Worm (Caenorhabditis elegans) whole organism, L4 larva: ENCODE results near the gene T28A8.5.

Experiments
- F37D6.2 ChIP-seq: sonication (generic microtip); optimal IDR thresholded peaks from 2 replicates; lab custom pipeline; 2016; ENCODE audit warnings: mild to moderate bottlenecking, missing genetic modification characterization, missing compliant biosample characterization
- F49E8.2 ChIP-seq: sonication (generic microtip); optimal IDR thresholded peaks from 2 replicates; lab custom pipeline; 2016; ENCODE audit warnings: missing compliant biosample characterization, mild to moderate bottlenecking, missing genetic modification characterization, borderline replicate concordance
- Y48G9A.11 ChIP-seq: fragments of 200-800 bp; sonication (Bioruptor generic); IDR thresholded peaks from 2 replicates; pipeline ENCODE4 v1.3.6; 2022; ENCODE audit warnings: missing genetic modification reagents, missing genetic modification characterization, missing compliant biosample characterization
- aha-1 ChIP-seq: fragments of 150-350 bp; peaks from one replicate; lab custom pipeline; 2014; ENCODE audit warnings: missing biosample characterization, missing genetic modification characterization
- attf-4 ChIP-seq: sonication (generic microtip); optimal IDR thresholded peaks from 3 replicates; lab custom pipeline; 2017; ENCODE audit warnings: missing biosample characterization, missing genetic modification characterization
- ceh-20 ChIP-seq: fragments of 200-800 bp; sonication (Bioruptor generic); IDR thresholded peaks from 2 replicates; pipeline ENCODE4 v1.3.6; 2022; ENCODE audit warnings: missing genetic modification reagents, missing genetic modification characterization, missing compliant biosample characterization
- ceh-32 ChIP-seq: sonication (generic microtip); optimal IDR thresholded peaks from 2 replicates; lab custom pipeline; 2016; ENCODE audit warnings: mild to moderate bottlenecking, missing genetic modification characterization, missing compliant biosample characterization; ENCODE audit not compliant: poor library complexity
- ceh-62 ChIP-seq: sonication (generic microtip); optimal IDR thresholded peaks from 2 replicates; lab custom pipeline; 2017; ENCODE audit warnings: missing biosample characterization, missing genetic modification characterization
- daf-19 ChIP-seq: fragments of 200-800 bp; sonication (Bioruptor generic); conservative IDR thresholded peaks from 2 replicates; pipeline ENCODE4 v1.3.6; 2022; ENCODE audit warnings: missing genetic modification characterization, missing compliant biosample characterization
- dmd-6 ChIP-seq: fragments of 200-800 bp; sonication (Bioruptor generic); IDR thresholded peaks from 2 replicates; pipeline ENCODE4 v1.3.6; 2022; ENCODE audit warnings: missing genetic modification reagents, missing genetic modification characterization, missing compliant biosample characterization
- dmd-8 ChIP-seq: fragments of 200-800 bp; sonication (Bioruptor generic); IDR thresholded peaks from 2 replicates; pipeline ENCODE4 v1.3.6; 2022; ENCODE audit warnings: missing genetic modification characterization, missing compliant biosample characterization
- dmd-9 ChIP-seq: fragments of 200-800 bp; sonication (Bioruptor generic); IDR thresholded peaks from 2 replicates; pipeline ENCODE4 v1.3.6; 2022; ENCODE audit warnings: missing genetic modification reagents, missing genetic modification characterization, missing compliant biosample characterization
- dpl-1 ChIP-seq: fragments of 150-350 bp; optimal IDR thresholded peaks from 2 replicates; lab custom pipeline; 2014; ENCODE audit warnings: missing biosample characterization, missing genetic modification reagents, missing genetic modification characterization
- duxl-1 ChIP-seq: sonication (generic microtip); optimal IDR thresholded peaks from 2 replicates; lab custom pipeline; 2016; ENCODE audit warnings: mild to moderate bottlenecking, missing genetic modification characterization, moderate library complexity, missing compliant biosample characterization; ENCODE audit not compliant: poor library complexity
- dve-1 ChIP-seq: sonication (generic microtip); optimal IDR thresholded peaks from 2 replicates; lab custom pipeline; 2017; ENCODE audit warnings: antibody characterized with exemption, mild to moderate bottlenecking, missing genetic modification characterization, missing compliant biosample characterization; ENCODE audit not compliant: insufficient read depth
- fkh-10 ChIP-seq: fragments of 150-350 bp; optimal IDR thresholded peaks from 2 replicates; lab custom pipeline; 2014; ENCODE audit warnings: missing biosample characterization, missing genetic modification reagents, missing genetic modification characterization
- hif-1 ChIP-seq, 2 experiments: sonication (generic microtip); optimal IDR thresholded peaks; 2 replicates each; lab custom pipeline; 2016 to 2017; ENCODE audit warnings: missing compliant biosample characterization in 2 of 2, missing genetic modification characterization in 2 of 2, missing genetic modification reagents in 2 of 2, missing genotype in 2 of 2, mild to moderate bottlenecking in 1 of 2
- lim-7 ChIP-seq: fragments of 200-800 bp; sonication (Bioruptor generic); IDR thresholded peaks from 2 replicates; pipeline ENCODE4 v1.3.6; 2022; ENCODE audit warnings: missing genetic modification characterization, missing compliant biosample characterization
- lin-1 ChIP-seq: fragments of 200-800 bp; sonication (Bioruptor generic); IDR thresholded peaks from 2 replicates; pipeline ENCODE4 v1.3.6; 2022; ENCODE audit warnings: missing genetic modification reagents, missing genetic modification characterization, missing compliant biosample characterization
- lin-13 ChIP-seq: fragments of 150-350 bp; optimal IDR thresholded peaks from 2 replicates; lab custom pipeline; 2014; ENCODE audit warnings: missing biosample characterization, missing genetic modification reagents, missing genetic modification characterization
- lin-15B ChIP-seq: fragments of 150-350 bp; sonication (generic microtip); optimal IDR thresholded peaks from 3 replicates; lab custom pipeline; 2014; ENCODE audit warnings: missing biosample characterization, missing genetic modification characterization
- lsy-2 ChIP-seq, 2 experiments: fragments of 150-350 bp in 1 of 2; sonication (generic microtip) in 1 of 2; optimal IDR thresholded peaks; 2 replicates each; lab custom pipeline; 2014 to 2017; ENCODE audit warnings: missing biosample characterization in 2 of 2, missing genetic modification characterization in 2 of 2
- mdl-1 ChIP-seq, 2 experiments: fragments of 150-350 bp in 1 of 2; sonication (generic microtip) in 1 of 2; optimal IDR thresholded peaks; 2 replicates each; lab custom pipeline; 2014 to 2017; ENCODE audit warnings: missing biosample characterization in 2 of 2, missing genetic modification characterization in 2 of 2
- mes-2 ChIP-seq: sonication (generic microtip); optimal IDR thresholded peaks from 2 replicates; lab custom pipeline; 2016; ENCODE audit warnings: missing genotype, mild to moderate bottlenecking, missing genetic modification characterization, missing compliant biosample characterization; ENCODE audit not compliant: poor library complexity, severe bottlenecking
- mxl-3 ChIP-seq: fragments of 200-800 bp; sonication (Bioruptor generic); optimal IDR thresholded peaks from 2 replicates; lab custom pipeline; 2018; ENCODE audit warnings: mild to moderate bottlenecking, missing genetic modification characterization, missing compliant biosample characterization
- nhr-11 ChIP-seq: fragments of 150-350 bp; optimal IDR thresholded peaks from 2 replicates; lab custom pipeline; 2014; ENCODE audit warnings: missing biosample characterization, missing genetic modification characterization
- nhr-111 ChIP-seq: fragments of 200-800 bp; sonication (Bioruptor generic); optimal IDR thresholded peaks from 2 replicates; lab custom pipeline; 2018; ENCODE audit warnings: mild to moderate bottlenecking, missing genetic modification characterization, missing compliant biosample characterization
- nhr-41 ChIP-seq: fragments of 200-800 bp; sonication (Bioruptor generic); IDR thresholded peaks from 2 replicates; pipeline ENCODE4 v1.3.6; 2022; ENCODE audit warnings: missing genetic modification reagents, missing genetic modification characterization, missing compliant biosample characterization
- nhr-48 ChIP-seq: sonication (generic microtip); optimal IDR thresholded peaks from 2 replicates; lab custom pipeline; 2016; ENCODE audit warnings: mild to moderate bottlenecking, missing genetic modification characterization, missing compliant biosample characterization
- nhr-76 ChIP-seq: fragments of 150-350 bp; optimal IDR thresholded peaks from 2 replicates; lab custom pipeline; 2014; ENCODE audit warnings: missing biosample characterization, missing genetic modification characterization
- pha-4 ChIP-seq, 2 experiments: fragments of 150-350 bp in 1 of 2; fragments of 200-800 bp in 1 of 2; sonication (Bioruptor generic) in 1 of 2; IDR thresholded peaks in 1 of 2; optimal IDR thresholded peaks in 1 of 2; 2 replicates each; pipeline versions ENCODE4 v1.3.6 to Lab custom; 2014 to 2022; ENCODE audit warnings: missing genetic modification characterization in 2 of 2, missing genetic modification reagents in 2 of 2, missing biosample characterization in 1 of 2, missing compliant biosample characterization in 1 of 2
- php-3 ChIP-seq: fragments of 200-800 bp; sonication (Bioruptor generic); IDR thresholded peaks from 2 replicates; pipeline ENCODE4 v1.3.6; 2022; ENCODE audit warnings: missing genetic modification reagents, missing genetic modification characterization, missing compliant biosample characterization
- pqm-1 ChIP-seq: sonication (generic microtip); optimal IDR thresholded peaks from 2 replicates; lab custom pipeline; 2017; ENCODE audit warnings: missing biosample characterization, missing genetic modification characterization
- rbr-2 ChIP-seq: sonication (generic microtip); optimal IDR thresholded peaks from 2 replicates; lab custom pipeline; 2016; ENCODE audit warnings: missing genotype, missing genetic modification characterization, missing compliant biosample characterization
- saeg-2 ChIP-seq: fragments of 200-800 bp; sonication (Bioruptor generic); IDR thresholded peaks from 2 replicates; pipeline ENCODE4 v1.3.6; 2022; ENCODE audit warnings: missing genetic modification reagents, missing genetic modification characterization, missing compliant biosample characterization
- sdz-12 ChIP-seq: fragments of 200-800 bp; sonication (Bioruptor generic); optimal IDR thresholded peaks from 2 replicates; lab custom pipeline; 2018; ENCODE audit warnings: mild to moderate bottlenecking, missing genetic modification characterization, missing compliant biosample characterization
- set-16 ChIP-seq: fragments of 200-800 bp; sonication (Bioruptor generic); IDR thresholded peaks from 2 replicates; pipeline ENCODE4 v1.3.6; 2022; ENCODE audit warnings: missing genetic modification reagents, missing genetic modification characterization, missing compliant biosample characterization
- skn-1 ChIP-seq: fragments of 150-350 bp; optimal IDR thresholded peaks from 2 replicates; lab custom pipeline; 2014; ENCODE audit warnings: missing biosample characterization, missing genetic modification characterization
- snpc-4 ChIP-seq: fragments of 150-350 bp; optimal IDR thresholded peaks from 2 replicates; lab custom pipeline; 2014; ENCODE audit warnings: missing biosample characterization, missing genetic modification characterization
- spr-1 ChIP-seq: sonication (generic microtip); optimal IDR thresholded peaks from 2 replicates; lab custom pipeline; 2016; ENCODE audit warnings: mild to moderate bottlenecking, missing genetic modification characterization, missing compliant biosample characterization
- unc-39 ChIP-seq: sonication (generic microtip); optimal IDR thresholded peaks from 2 replicates; lab custom pipeline; 2017; ENCODE audit warnings: missing biosample characterization, missing genetic modification characterization
- vab-7 ChIP-seq: fragments of 200-800 bp; sonication (Bioruptor generic); IDR thresholded peaks from 2 replicates; pipeline ENCODE4 v1.3.6; 2022; ENCODE audit warnings: missing genetic modification reagents, missing genetic modification characterization, missing compliant biosample characterization
- zag-1 ChIP-seq: fragments of 150-350 bp; optimal IDR thresholded peaks from 2 replicates; lab custom pipeline; 2014; ENCODE audit warnings: missing biosample characterization, missing genetic modification characterization
- zip-2 ChIP-seq: fragments of 150-350 bp; optimal IDR thresholded peaks from 2 replicates; lab custom pipeline; 2014; ENCODE audit warnings: missing biosample characterization, missing genetic modification characterization
- ztf-11 ChIP-seq: fragments of 150-350 bp; optimal IDR thresholded peaks from 2 replicates; lab custom pipeline; 2014; ENCODE audit warnings: missing biosample characterization, missing genetic modification characterization
- ztf-7 ChIP-seq: fragments of 150-350 bp; optimal IDR thresholded peaks from 2 replicates; lab custom pipeline; 2014; ENCODE audit warnings: missing biosample characterization, missing genetic modification characterization

The T28A8.5 gene

DNA sequence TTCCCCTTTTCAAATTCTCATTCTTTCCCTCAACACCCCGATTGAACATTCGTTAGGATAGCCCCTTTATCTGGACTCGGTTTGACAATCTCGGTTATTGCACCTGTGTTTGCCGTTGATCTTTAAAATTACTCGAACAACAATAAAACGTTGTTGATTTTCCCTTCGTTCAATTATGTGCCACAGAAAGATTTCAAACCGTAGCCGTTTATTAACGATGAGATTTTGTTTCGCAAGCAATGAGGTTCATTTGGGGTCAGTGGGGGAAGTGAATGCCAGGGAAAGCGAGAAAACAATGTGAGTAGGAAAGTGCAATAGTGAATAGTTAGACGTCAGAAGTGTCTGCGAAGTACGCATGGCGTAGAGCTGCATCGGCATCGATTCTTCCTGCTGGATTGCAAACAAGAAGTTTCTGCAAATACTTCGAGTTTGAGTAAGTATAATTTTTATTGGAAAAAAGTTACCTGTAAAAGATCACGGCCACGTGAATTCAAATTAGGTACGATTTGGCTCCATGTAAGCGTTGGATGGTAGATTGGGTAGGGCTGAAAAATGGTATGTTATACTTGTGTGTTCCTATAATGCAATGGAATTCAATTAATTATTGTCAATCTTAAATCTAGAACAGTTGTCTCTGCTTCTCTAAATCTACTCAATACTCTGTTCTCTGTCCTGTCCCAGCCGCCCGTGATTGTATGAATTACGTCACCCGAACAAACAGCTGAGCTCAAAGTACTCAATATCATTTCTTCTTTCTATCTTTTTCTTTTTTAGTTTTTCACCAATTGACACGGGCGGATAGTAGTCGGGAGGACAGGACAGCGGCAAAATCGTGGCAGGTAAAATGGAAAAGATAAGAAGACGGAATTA lies 36.7 kb upstream of the T28A8.5 start, which contains the start of gene kel-3 (continued):
- TF ChIP-seq nhr-76 (tag; lab: Kevin White, UChicago) = no peak
- TF ChIP-seq rbr-2 (tag; lab: Kevin White, UChicago) = peak; percentile 44
- TF ChIP-seq pha-4 (GFP tag; IDR thresholded peaks at IDR 0.05; lab: Robert Waterston, UW) = peak; percentile 77; the same call in 1 of the 2 replicates
- TF ChIP-seq pha-4 (tag; optimal IDR thresholded peaks at IDR 0.05; lab: Kevin White, UChicago) = peak; percentile 18
- TF ChIP-seq sdz-12 (GFP tag; lab: Kevin White, UChicago) = peak; percentile 97
- no peak for TF ChIP-seq ceh-62 (tag; lab: Kevin White, UChicago)
- TF ChIP-seq lin-13 = peak; percentile 82
- TF ChIP-seq nhr-41 (GFP tag; lab: Robert Waterston, UW) = no peak; the same call in 1 of the 2 replicates
- peak; percentile 62; the same call in 1 of the 2 replicates for TF ChIP-seq saeg-2 (GFP tag; lab: Robert Waterston, UW)
- no peak for TF ChIP-seq skn-1 (tag; lab: Kevin White, UChicago)
- peak; percentile 74 for TF ChIP-seq nhr-11
- no peak for TF ChIP-seq mxl-3 (GFP tag; lab: Kevin White, UChicago)
- peak; percentile 92 for TF ChIP-seq F49E8.2
- peak; percentile 19 for TF ChIP-seq ceh-20
- no peak for TF ChIP-seq zag-1
- peak; percentile 67 for TF ChIP-seq dmd-9 (GFP tag; lab: Robert Waterston, UW)
- TF ChIP-seq dmd-8 = peak; percentile 78; the same call in 1 of the 2 replicates
- TF ChIP-seq ztf-7 = no peak
- TF ChIP-seq daf-19 (GFP tag; lab: Robert Waterston, UW) = no peak; the same call in 1 of the 2 replicates
- TF ChIP-seq duxl-1 (tag; lab: Kevin White, UChicago) = peak; percentile 84
- peak; percentile 70 for TF ChIP-seq mes-2 (tag; lab: Kevin White, UChicago)
- TF ChIP-seq nhr-48 (tag; lab: Kevin White, UChicago) = peak; percentile 92
- TF ChIP-seq zip-2 (tag; lab: Kevin White, UChicago) = peak; percentile 58
- TF ChIP-seq mdl-1 (tag; optimal IDR thresholded peaks at IDR 0.05; lab: Kevin White, UChicago) = peak; percentile 24 to 47
- TF ChIP-seq lim-7 (GFP tag; lab: Robert Waterston, UW) = no peak; the same call in none of the 2 replicates
- no peak for TF ChIP-seq unc-39 (tag; lab: Kevin White, UChicago)
- TF ChIP-seq aha-1 (tag; lab: Kevin White, UChicago) = peak; percentile 91
- no peak for TF ChIP-seq set-16 (GFP tag; lab: Robert Waterston, UW)
- TF ChIP-seq dve-1 = peak; percentile 98
- no peak for TF ChIP-seq snpc-4 (tag; lab: Kevin White, UChicago)
- TF ChIP-seq, all 104 proteins: peak for 74

DNA sequence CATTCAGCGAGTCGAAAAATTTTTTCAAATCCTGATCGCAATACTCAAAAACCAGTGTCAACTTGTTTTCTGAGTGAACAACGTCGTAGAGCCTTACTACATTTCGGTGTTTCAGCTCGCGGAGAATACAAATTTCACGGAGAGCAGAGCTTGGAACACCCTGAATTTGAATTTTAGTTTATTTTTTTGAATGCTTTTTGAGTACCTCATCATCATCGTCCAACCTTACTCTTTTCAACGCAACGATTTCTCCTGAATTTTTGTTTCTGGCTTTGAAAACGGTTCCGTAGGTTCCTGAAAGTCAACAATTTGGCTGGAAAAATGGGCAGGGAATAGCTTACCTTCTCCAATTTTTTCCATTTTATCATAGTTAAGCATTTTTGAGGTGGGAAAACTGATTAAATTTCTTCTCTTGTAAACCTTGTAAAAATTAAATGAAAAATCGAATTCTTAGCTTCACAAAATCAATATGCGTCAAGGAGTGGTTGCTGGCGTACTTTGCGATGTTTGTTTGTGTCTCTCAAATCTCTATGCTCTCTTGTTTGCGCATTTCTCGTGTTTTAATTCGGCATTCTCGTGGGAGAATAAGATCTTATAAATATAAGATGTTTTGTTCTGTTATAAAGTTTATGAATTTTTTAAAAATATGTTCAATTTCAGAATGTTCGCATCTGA lies 35.4 kb upstream of the T28A8.5 start, which contains the start of gene cdk-5:
cdk-5 (minus strand) TSS at position 425 of the 675 bp plus-strand sequence.
- no peak for TF ChIP-seq ztf-11 (tag; lab: Kevin White, UChicago)
- no peak for TF ChIP-seq dmd-8
- TF ChIP-seq Y48G9A.11 (GFP tag; lab: Robert Waterston, UW) = no peak
- peak; percentile 51 for TF ChIP-seq spr-1 (tag; lab: Kevin White, UChicago)
- 0 out of 2 replicates have a peak, but pooled peaks have one; percentile 6 for TF ChIP-seq lin-1 (GFP tag; lab: Robert Waterston, UW)
- no peak for TF ChIP-seq nhr-41 (GFP tag; lab: Robert Waterston, UW)
- TF ChIP-seq attf-4 (tag; lab: Kevin White, UChicago) = no peak
- peak; percentile 1 for TF ChIP-seq ceh-32 (tag; lab: Kevin White, UChicago)
- TF ChIP-seq fkh-10 (GFP tag; lab: Kevin White, UChicago) = peak; percentile 33
- TF ChIP-seq aha-1 (tag; lab: Kevin White, UChicago) = peak; percentile 95
- peak; percentile 53 for TF ChIP-seq F37D6.2 (tag; lab: Kevin White, UChicago)
- no peak for TF ChIP-seq nhr-111 (GFP tag; lab: Kevin White, UChicago)
- no peak for TF ChIP-seq php-3
- TF ChIP-seq dpl-1 (GFP tag; lab: Kevin White, UChicago) = peak; percentile 86
- no peak for TF ChIP-seq pqm-1
- TF ChIP-seq vab-7 = no peak
- TF ChIP-seq skn-1 (tag; lab: Kevin White, UChicago) = no peak
- TF ChIP-seq hif-1 (tag; optimal IDR thresholded peaks at IDR 0.05; lab: Kevin White, UChicago) = peak in 1 of 2 experiments; percentile 52
- TF ChIP-seq dmd-6 (GFP tag; lab: Robert Waterston, UW) = peak; percentile 63; the same call in 1 of the 2 replicates
- no peak for TF ChIP-seq lin-15B
- TF ChIP-seq pha-4 (GFP tag; IDR thresholded peaks at IDR 0.05; lab: Robert Waterston, UW) = peak; percentile 73; the same call in 1 of the 2 replicates
- TF ChIP-seq pha-4 (tag; optimal IDR thresholded peaks at IDR 0.05; lab: Kevin White, UChicago) = peak; percentile 28
- peak; percentile 48 to 97 for TF ChIP-seq lsy-2 (tag; optimal IDR thresholded peaks at IDR 0.05; lab: Kevin White, UChicago)
